Worm (Caenorhabditis elegans): ENCODE results near the gene nhr-175.

nhr-175 gene

DNA sequence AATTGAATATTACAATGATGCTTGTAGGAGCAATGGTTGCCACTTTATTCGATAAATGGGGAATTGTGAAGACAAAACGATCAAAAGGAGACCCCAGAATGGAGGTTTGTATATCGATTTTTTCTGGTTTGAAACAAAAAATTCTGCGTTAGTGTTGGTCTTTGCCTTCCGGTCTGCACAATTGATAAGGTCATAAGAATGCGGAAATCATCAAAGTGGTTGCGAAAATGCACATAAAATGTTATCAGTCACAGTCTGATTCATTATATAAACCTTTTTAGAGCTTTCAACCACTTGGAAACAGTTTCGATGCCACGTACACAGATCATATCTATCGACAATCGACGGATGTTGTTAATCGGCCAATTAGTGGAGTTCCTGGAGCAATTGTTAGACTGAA, 27.1 kb downstream of the nhr-175 start:
- TF ChIP-seq fos-1 (tag; optimal IDR thresholded peaks at IDR 0.05) = peak; percentile 96
- TF ChIP-seq unc-55 (GFP tag; optimal IDR thresholded peaks at IDR 0.05) = no peak
- TF ChIP-seq nhr-10 (tag; optimal IDR thresholded peaks at IDR 0.05) = no peak
- no peak for TF ChIP-seq snpc-4 (tag; optimal IDR thresholded peaks at IDR 0.05)
- TF ChIP-seq nhr-77 (tag; optimal IDR thresholded peaks at IDR 0.05) = no peak
- no peak for TF ChIP-seq nhr-21 (tag; optimal IDR thresholded peaks at IDR 0.05)
- peak; percentile 30 for TF ChIP-seq crh-2 (tag; optimal IDR thresholded peaks at IDR 0.05)
- TF ChIP-seq sma-3 (GFP tag; optimal IDR thresholded peaks at IDR 0.05) = no peak
- peak; percentile 51 for TF ChIP-seq sma-9 (GFP tag; optimal IDR thresholded peaks at IDR 0.05)
- no peak for TF ChIP-seq sma-9 (tag; optimal IDR thresholded peaks at IDR 0.05)
- TF ChIP-seq unc-62 (GFP tag; optimal IDR thresholded peaks at IDR 0.05) = no peak
- TF ChIP-seq ztf-1 (GFP tag; conservative IDR thresholded peaks at IDR 0.05) = no peak
- no peak for TF ChIP-seq ama-1 (optimal IDR thresholded peaks at IDR 0.05)
- TF ChIP-seq ztf-11 (tag; optimal IDR thresholded peaks at IDR 0.05) = no peak
- no peak for TF ChIP-seq egl-27 (tag; optimal IDR thresholded peaks at IDR 0.05)
- TF ChIP-seq lsy-2 (tag; optimal IDR thresholded peaks at IDR 0.05) = no peak
- no peak for TF ChIP-seq gmeb-1 (tag; optimal IDR thresholded peaks at IDR 0.05)
- TF ChIP-seq nhr-11 (tag; optimal IDR thresholded peaks at IDR 0.05) = no peak
- TF ChIP-seq nhr-12 (tag; optimal IDR thresholded peaks at IDR 0.05) = no peak
- no peak for TF ChIP-seq elt-3 (tag; optimal IDR thresholded peaks at IDR 0.05)
- no peak for TF ChIP-seq lin-13 (GFP tag; optimal IDR thresholded peaks at IDR 0.05)
- TF ChIP-seq mdl-1 (tag; optimal IDR thresholded peaks at IDR 0.05) = no peak
- no peak for TF ChIP-seq nhr-129 (tag; optimal IDR thresholded peaks at IDR 0.05)
- no peak for TF ChIP-seq mab-5 (tag; optimal IDR thresholded peaks at IDR 0.05)
- TF ChIP-seq skn-1 (tag; optimal IDR thresholded peaks at IDR 0.05) = no peak

- peak; percentile 5 for TF ChIP-seq fos-1 (tag; optimal IDR thresholded peaks at IDR 0.05)
- TF ChIP-seq sma-9 (GFP tag; optimal IDR thresholded peaks at IDR 0.05) = peak; percentile 34
- no peak for TF ChIP-seq sma-9 (tag; optimal IDR thresholded peaks at IDR 0.05)
- no peak for TF ChIP-seq elt-3 (tag; optimal IDR thresholded peaks at IDR 0.05)
Measured at ce11 chrV:13898356-13898755, 31.9 kb downstream of the nhr-175 start, which contains the start of gene cyp-35C1. Gene cyp-35C1 (minus strand): TSS chrV:13898487.

DNA sequence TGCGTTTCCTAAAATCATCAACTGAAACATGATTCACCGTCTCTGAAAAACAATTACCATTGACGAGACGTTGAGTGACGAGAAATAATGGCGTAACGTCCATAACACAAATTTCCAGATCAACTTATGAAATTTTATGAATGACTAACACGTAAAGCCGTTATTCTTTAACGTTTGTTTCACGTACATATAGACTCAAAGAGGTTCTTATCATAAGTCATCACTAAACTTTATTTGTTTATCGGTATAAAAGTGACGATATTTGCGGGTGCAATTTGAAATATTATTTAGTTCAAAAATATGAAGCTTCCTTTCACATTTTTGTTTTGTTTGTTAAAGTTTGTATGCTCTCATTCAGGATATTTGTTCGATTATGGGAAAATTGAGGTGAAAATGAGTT, 32.7 kb downstream of the nhr-175 start, which contains the start of gene oac-3:
oac-3 (plus strand) TSS at position 301 of the 400 bp plus-strand sequence.
- no peak for TF ChIP-seq aly-2 (tag; optimal IDR thresholded peaks at IDR 0.05)
- TF ChIP-seq Y55F3AM.14 (GFP tag; optimal IDR thresholded peaks at IDR 0.05) = no peak
- no peak for TF ChIP-seq nhr-23 (tag; optimal IDR thresholded peaks at IDR 0.05)
- no peak for TF ChIP-seq ztf-11 (tag; optimal IDR thresholded peaks at IDR 0.05)
- TF ChIP-seq gmeb-1 (tag; optimal IDR thresholded peaks at IDR 0.05) = no peak
- TF ChIP-seq ceh-16 (tag; optimal IDR thresholded peaks at IDR 0.05) = no peak
- TF ChIP-seq sem-4 (tag; optimal IDR thresholded peaks at IDR 0.05) = no peak
- TF ChIP-seq egl-27 (tag; optimal IDR thresholded peaks at IDR 0.05) = no peak
- TF ChIP-seq dmd-4 (tag; optimal IDR thresholded peaks at IDR 0.05) = no peak
- TF ChIP-seq nhr-6 (tag; optimal IDR thresholded peaks at IDR 0.05) = no peak
- no peak for TF ChIP-seq nhr-77 (tag; optimal IDR thresholded peaks at IDR 0.05)
- no peak for TF ChIP-seq mdl-1 (tag; optimal IDR thresholded peaks at IDR 0.05)
- no peak for TF ChIP-seq sma-3 (GFP tag; optimal IDR thresholded peaks at IDR 0.05)
- no peak for TF ChIP-seq fos-1 (tag; optimal IDR thresholded peaks at IDR 0.05)
- TF ChIP-seq nhr-237 (tag; optimal IDR thresholded peaks at IDR 0.05) = no peak
- TF ChIP-seq C34F6.9 (tag; optimal IDR thresholded peaks at IDR 0.05) = no peak
- no peak for TF ChIP-seq ceh-82 (tag; optimal IDR thresholded peaks at IDR 0.05)
- TF ChIP-seq nhr-129 (tag; optimal IDR thresholded peaks at IDR 0.05) = no peak
- TF ChIP-seq lin-39 (tag; optimal IDR thresholded peaks at IDR 0.05) = no peak
- no peak for TF ChIP-seq peb-1 (tag; optimal IDR thresholded peaks at IDR 0.05)

ce11 chrV:13902495-13902894, 36.0 kb downstream of the nhr-175 start, which contains the start of gene C06B3.1:
Gene C06B3.1 (plus strand): TSS chrV:13902795.
- no peak for TF ChIP-seq nhr-10 (tag; optimal IDR thresholded peaks at IDR 0.05)
- no peak for TF ChIP-seq ceh-16 (tag; optimal IDR thresholded peaks at IDR 0.05)
- no peak for TF ChIP-seq F13H6.1 (tag; optimal IDR thresholded peaks at IDR 0.05)
- no peak for TF ChIP-seq nhr-12 (tag; optimal IDR thresholded peaks at IDR 0.05)
- no peak for TF ChIP-seq sma-3 (GFP tag; optimal IDR thresholded peaks at IDR 0.05)
- TF ChIP-seq ztf-11 (tag; optimal IDR thresholded peaks at IDR 0.05) = no peak
- no peak for TF ChIP-seq nhr-129 (tag; optimal IDR thresholded peaks at IDR 0.05)
- no peak for TF ChIP-seq elt-3 (tag; optimal IDR thresholded peaks at IDR 0.05)
- no peak for TF ChIP-seq gmeb-1 (tag; optimal IDR thresholded peaks at IDR 0.05)
- TF ChIP-seq ceh-82 (tag; optimal IDR thresholded peaks at IDR 0.05) = no peak
- no peak for TF ChIP-seq C34F6.9 (tag; optimal IDR thresholded peaks at IDR 0.05)
- no peak for TF ChIP-seq unc-55 (GFP tag; optimal IDR thresholded peaks at IDR 0.05)
- TF ChIP-seq skn-1 (tag; optimal IDR thresholded peaks at IDR 0.05) = no peak
- no peak for TF ChIP-seq crh-2 (tag; optimal IDR thresholded peaks at IDR 0.05)
- TF ChIP-seq ZK546.5 (tag; optimal IDR thresholded peaks at IDR 0.05) = no peak
